Worm (Caenorhabditis elegans) whole organism, L1 larva: ENCODE measurements around the gene nspb-5.

ENCODE experiments used
- C16A3.4 ChIP-seq: fragments of 150-350 bp; optimal IDR thresholded peaks from 2 replicates; lab custom pipeline; 2014; ENCODE audit warnings: missing biosample characterization, missing genetic modification characterization
- Y116A8C.19 ChIP-seq: sonication (generic microtip); optimal IDR thresholded peaks from 2 replicates; lab custom pipeline; 2016; ENCODE audit warnings: missing compliant biosample characterization, missing genetic modification characterization, borderline replicate concordance
- aha-1 ChIP-seq: fragments of 150-350 bp; optimal IDR thresholded peaks from 2 replicates; lab custom pipeline; 2014; ENCODE audit warnings: missing biosample characterization, missing genetic modification characterization
- blmp-1 ChIP-seq: fragments of 150-350 bp; optimal IDR thresholded peaks from 2 replicates; lab custom pipeline; 2014; ENCODE audit warnings: missing biosample characterization, missing genetic modification characterization
- ceh-63 ChIP-seq: fragments of 200-800 bp; sonication (Bioruptor generic); optimal IDR thresholded peaks from 2 replicates; lab custom pipeline; 2018; ENCODE audit warnings: mild to moderate bottlenecking, missing genetic modification characterization, missing compliant biosample characterization
- ceh-88 ChIP-seq: fragments of 200-800 bp; sonication (Bioruptor generic); IDR thresholded peaks from 2 replicates; pipeline ENCODE4 v1.3.6; 2022; ENCODE audit warnings: missing genetic modification characterization, missing compliant biosample characterization
- ces-1 ChIP-seq: fragments of 150-350 bp; optimal IDR thresholded peaks from 2 replicates; lab custom pipeline; 2014; ENCODE audit warnings: missing biosample characterization, missing genetic modification reagents, missing genetic modification characterization
- dpl-1 ChIP-seq, 3 experiments: fragments of 150-350 bp in 2 of 3; sonication (generic microtip) in 1 of 3; optimal IDR thresholded peaks; 2 replicates each; lab custom pipeline; 2014 to 2017; ENCODE audit warnings: missing biosample characterization in 3 of 3, missing genetic modification characterization in 3 of 3, missing genetic modification reagents in 3 of 3
- efl-1 ChIP-seq, 4 experiments: fragments of 150-350 bp; optimal IDR thresholded peaks in 3 of 4; peaks in 1 of 4; 1 replicate in 1 of 4; 2 replicates in 3 of 4; lab custom pipeline; 2014; ENCODE audit warnings: missing biosample characterization in 2 of 4, missing genetic modification characterization in 2 of 4, missing genetic modification reagents in 2 of 4
- egl-13 ChIP-seq: sonication (generic microtip); optimal IDR thresholded peaks from 2 replicates; lab custom pipeline; 2016; ENCODE audit warnings: missing genotype, missing genetic modification reagents, missing genetic modification characterization, missing compliant biosample characterization
- elt-2 ChIP-seq: sonication (generic microtip); optimal IDR thresholded peaks from 2 replicates; lab custom pipeline; 2016; ENCODE audit warnings: missing genetic modification characterization, mild to moderate bottlenecking, inconsistent platforms, missing compliant biosample characterization, missing genetic modification reagents
- elt-3 ChIP-seq, 6 experiments: fragments of 150-350 bp in 1 of 6; sonication (generic microtip); optimal IDR thresholded peaks; 2 replicates each; lab custom pipeline; 2017 to 2018; ENCODE audit warnings: missing biosample characterization in 6 of 6, missing genetic modification characterization in 6 of 6, inconsistent platforms in 1 of 6
- fkh-10 ChIP-seq: sonication (generic microtip); optimal IDR thresholded peaks from 2 replicates; lab custom pipeline; 2017; ENCODE audit warnings: missing biosample characterization, missing genetic modification reagents, missing genetic modification characterization
- hlh-17 ChIP-seq: fragments of 200-800 bp; sonication (Bioruptor generic); optimal IDR thresholded peaks from 2 replicates; lab custom pipeline; 2018; ENCODE audit warnings: missing genetic modification characterization, mild to moderate bottlenecking, missing compliant biosample characterization, moderate library complexity, borderline replicate concordance
- hlh-4 ChIP-seq: sonication (generic microtip); optimal IDR thresholded peaks from 2 replicates; lab custom pipeline; 2016; ENCODE audit warnings: mild to moderate bottlenecking, missing genetic modification characterization, missing compliant biosample characterization
- isw-1 ChIP-seq: fragments of 200-800 bp; sonication (Bioruptor generic); IDR thresholded peaks from 2 replicates; pipeline ENCODE4 v1.3.6; 2022; ENCODE audit warnings: missing genetic modification characterization, missing compliant biosample characterization
- jun-1 ChIP-seq: fragments of 150-350 bp; optimal IDR thresholded peaks from 2 replicates; lab custom pipeline; 2014; ENCODE audit warnings: missing biosample characterization, missing genetic modification reagents, missing genetic modification characterization
- lin-14 ChIP-seq: fragments of 200-800 bp; sonication (Bioruptor generic); optimal IDR thresholded peaks from 2 replicates; lab custom pipeline; 2018; ENCODE audit warnings: mild to moderate bottlenecking, missing genetic modification characterization, moderate library complexity, missing compliant biosample characterization
- lin-35 ChIP-seq, 2 experiments: fragments of 150-350 bp; optimal IDR thresholded peaks; 2 replicates each; lab custom pipeline; 2014; ENCODE audit warnings: missing biosample characterization in 2 of 2, missing genetic modification characterization in 2 of 2, missing genetic modification reagents in 2 of 2
- lsy-2 ChIP-seq, 2 experiments: fragments of 150-350 bp; optimal IDR thresholded peaks; 2 replicates each; lab custom pipeline; 2014; ENCODE audit warnings: missing biosample characterization in 2 of 2, missing genetic modification characterization in 2 of 2
- mep-1 ChIP-seq: fragments of 150-350 bp; optimal IDR thresholded peaks from 2 replicates; lab custom pipeline; 2014; ENCODE audit warnings: missing biosample characterization, missing genetic modification characterization
- nhr-12 ChIP-seq: sonication (generic microtip); optimal IDR thresholded peaks from 2 replicates; lab custom pipeline; 2017; ENCODE audit warnings: missing biosample characterization, missing genetic modification characterization
- nhr-19 ChIP-seq: fragments of 200-800 bp; sonication (Bioruptor generic); conservative IDR thresholded peaks from 2 replicates; pipeline ENCODE4 v1.3.6; 2022; ENCODE audit warnings: missing genetic modification characterization, missing compliant biosample characterization
- nhr-20 ChIP-seq: sonication (generic microtip); optimal IDR thresholded peaks from 2 replicates; lab custom pipeline; 2016; ENCODE audit warnings: mild to moderate bottlenecking, missing genetic modification characterization, missing compliant biosample characterization
- nhr-237 ChIP-seq: fragments of 150-350 bp; optimal IDR thresholded peaks from 2 replicates; lab custom pipeline; 2014; ENCODE audit warnings: missing biosample characterization, missing genetic modification characterization
- nhr-28 ChIP-seq: fragments of 150-350 bp; optimal IDR thresholded peaks from 2 replicates; lab custom pipeline; 2014; ENCODE audit warnings: missing biosample characterization, missing genetic modification characterization
- nhr-71 ChIP-seq: sonication (generic microtip); optimal IDR thresholded peaks from 2 replicates; lab custom pipeline; 2016; ENCODE audit warnings: mild to moderate bottlenecking, missing genetic modification characterization, moderate library complexity, missing compliant biosample characterization
- nhr-85 ChIP-seq: sonication (generic microtip); peaks from one replicate; lab custom pipeline; 2016; ENCODE audit warnings: missing genetic modification characterization, inconsistent platforms, missing compliant biosample characterization
- nhr-90 ChIP-seq: sonication (generic microtip); optimal IDR thresholded peaks from 2 replicates; lab custom pipeline; 2016; ENCODE audit warnings: mild to moderate bottlenecking, missing genetic modification characterization, missing compliant biosample characterization; ENCODE audit not compliant: poor library complexity
- rnt-1 ChIP-seq: sonication (generic microtip); optimal IDR thresholded peaks from 2 replicates; lab custom pipeline; 2016; ENCODE audit warnings: mild to moderate bottlenecking, missing genetic modification characterization, moderate library complexity, missing compliant biosample characterization
- skn-1 ChIP-seq: fragments of 150-350 bp; optimal IDR thresholded peaks from 2 replicates; lab custom pipeline; 2014; ENCODE audit warnings: missing biosample characterization, missing genetic modification characterization
- snu-23 ChIP-seq: sonication (generic microtip); optimal IDR thresholded peaks from 2 replicates; lab custom pipeline; 2016; ENCODE audit warnings: missing genetic modification characterization, missing compliant biosample characterization
- swsn-7 ChIP-seq: sonication (generic microtip); optimal IDR thresholded peaks from 2 replicates; lab custom pipeline; 2016; ENCODE audit warnings: missing genetic modification characterization, missing compliant biosample characterization
- tbx-2 ChIP-seq: sonication (generic microtip); optimal IDR thresholded peaks from 2 replicates; lab custom pipeline; 2016; ENCODE audit warnings: missing genetic modification characterization, missing compliant biosample characterization
- unc-30 ChIP-seq: sonication (generic microtip); optimal IDR thresholded peaks from 2 replicates; lab custom pipeline; 2017; ENCODE audit warnings: missing biosample characterization, missing genetic modification characterization
- xbp-1 ChIP-seq: sonication (generic microtip); optimal IDR thresholded peaks from 2 replicates; lab custom pipeline; 2016; ENCODE audit warnings: missing genetic modification characterization, missing compliant biosample characterization
- zip-4 ChIP-seq: fragments of 200-800 bp; sonication (Bioruptor generic); optimal IDR thresholded peaks from 2 replicates; lab custom pipeline; 2018; ENCODE audit warnings: mild to moderate bottlenecking, missing genetic modification characterization, moderate library complexity, missing compliant biosample characterization
- ztf-4 ChIP-seq: fragments of 150-350 bp; optimal IDR thresholded peaks from 2 replicates; lab custom pipeline; 2014; ENCODE audit warnings: missing biosample characterization, missing genetic modification characterization

The nspb-5 gene

DNA sequence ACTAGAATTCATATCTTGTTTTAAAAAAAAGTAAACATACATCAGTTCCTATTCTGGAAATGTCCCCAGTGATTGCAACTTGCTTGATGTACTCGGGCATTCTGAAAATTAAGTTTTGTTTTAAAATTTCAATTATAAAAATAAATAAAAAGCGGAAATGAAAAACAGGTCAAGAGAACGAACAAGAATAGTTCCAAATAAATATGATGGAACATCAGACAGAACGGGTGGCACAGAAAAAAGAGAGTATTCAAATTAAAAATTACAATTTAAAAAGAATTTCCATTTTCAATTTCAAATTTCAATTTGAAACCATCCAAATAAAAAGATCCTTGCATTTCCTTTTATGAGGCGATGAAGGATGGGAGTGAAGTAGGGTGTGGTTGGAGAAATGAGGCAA is 22.4 kb downstream of the nspb-5 start, which contains the start of gene C01B10.3:
Gene C01B10.3 (minus strand): TSS at position 101 of the 400 bp plus-strand sequence.
- TF ChIP-seq fkh-10 (GFP tag; lab: Kevin White, UChicago) (no peak), ztf-4 (no peak), hlh-17 (GFP tag; lab: Kevin White, UChicago) (no peak), lin-35 (GFP tag; optimal IDR thresholded peaks at IDR 0.05; lab: Kevin White, UChicago) (no peak)

DNA sequence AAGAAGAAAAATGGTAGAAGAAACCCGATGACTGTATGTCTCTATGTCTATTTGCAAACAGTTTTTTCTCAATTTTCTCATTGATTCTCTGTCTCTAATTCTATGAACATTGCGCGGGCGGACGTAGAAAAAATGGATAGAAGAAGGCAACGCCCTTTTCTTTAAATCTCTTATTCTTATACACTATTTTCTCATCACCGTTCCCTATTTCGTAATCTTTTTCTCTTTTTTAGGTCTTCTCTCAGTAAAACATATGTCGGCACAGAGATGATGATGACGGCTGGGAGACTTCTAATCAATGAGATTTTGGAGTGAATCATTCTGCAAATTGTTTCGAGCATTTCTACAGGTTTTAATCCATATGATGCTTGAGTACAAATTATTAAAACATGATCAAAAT is 23.3 kb downstream of the nspb-5 start:
- TF ChIP-seq zip-4 (GFP tag; lab: Kevin White, UChicago) (peak; percentile 85), egl-13 (tag; lab: Kevin White, UChicago) (no peak), ceh-63 (no peak), mep-1 (tag; lab: Kevin White, UChicago) (peak; percentile 42), unc-30 (tag; lab: Kevin White, UChicago) (no peak), nhr-237 (tag; lab: Kevin White, UChicago) (peak; percentile 17), snu-23 (GFP tag; lab: Kevin White, UChicago) (peak; percentile 43), tbx-2 (tag; lab: Kevin White, UChicago) (peak; percentile 15), skn-1 (tag; lab: Kevin White, UChicago) (peak; percentile 77), lsy-2 (tag; optimal IDR thresholded peaks at IDR 0.05; lab: Kevin White, UChicago) (peak in 1 of 2 experiments; percentile 43), nhr-28 (no peak), lin-14 (GFP tag; lab: Kevin White, UChicago) (peak; percentile 94), nhr-71 (peak; percentile 40), elt-3 (tag; optimal IDR thresholded peaks at IDR 0.05; lab: Kevin White, UChicago) (peak in 2 of 6 experiments; percentile 43 to 68), nhr-85 (tag; lab: Kevin White, UChicago) (peak; percentile 71), lin-35 (GFP tag; optimal IDR thresholded peaks at IDR 0.05; lab: Kevin White, UChicago) (peak in 1 of 2 experiments; percentile 47), nhr-20 (tag; lab: Kevin White, UChicago) (peak; percentile 33), ces-1 (no peak), nhr-12 (tag; lab: Kevin White, UChicago) (no peak), swsn-7 (no peak), blmp-1 (peak; percentile 46), dpl-1 (GFP tag; optimal IDR thresholded peaks at IDR 0.05; lab: Kevin White, UChicago) (peak; percentile 15 to 30 (median 23)), ceh-88 (GFP tag; lab: Robert Waterston, UW) (no peak), nhr-90 (tag; lab: Kevin White, UChicago) (peak; percentile 35), efl-1 (optimal IDR thresholded peaks at IDR 0.05; lab: Kevin White, UChicago) (peak; percentile 13 to 17), efl-1 (GFP tag; optimal IDR thresholded peaks at IDR 0.05 in 1 of 2; lab: Kevin White, UChicago) (peak; percentile 20 to 91)

DNA sequence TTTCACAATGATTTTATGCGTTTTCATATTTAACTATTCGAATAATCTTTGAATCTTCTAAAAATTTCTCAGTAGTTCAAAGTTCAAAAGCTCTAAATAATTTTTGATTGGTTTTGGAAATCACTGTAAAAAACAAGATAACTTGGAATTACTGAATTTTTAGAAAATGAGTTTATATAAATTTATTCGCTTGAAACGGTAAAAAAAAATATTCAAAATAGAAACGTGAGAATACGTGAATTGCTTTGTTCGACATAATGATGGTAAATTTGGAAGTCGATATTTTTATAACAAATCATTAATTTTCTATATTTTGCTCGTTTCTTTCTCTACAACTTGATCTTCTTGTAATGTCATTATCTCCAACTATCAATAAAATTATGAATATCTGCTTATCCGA is 24.6 kb downstream of the nspb-5 start, which contains the start of gene C01B10.44:
Gene C01B10.44 (plus strand): TSS at position 301 of the 400 bp plus-strand sequence.
- no peak for TF ChIP-seq Y116A8C.19 (tag; lab: Kevin White, UChicago)
- TF ChIP-seq C16A3.4 (tag; lab: Kevin White, UChicago) = no peak
- no peak for TF ChIP-seq hlh-4 (tag; lab: Kevin White, UChicago)
- TF ChIP-seq rnt-1 (tag; lab: Kevin White, UChicago) = no peak
- no peak for TF ChIP-seq aha-1 (tag; lab: Kevin White, UChicago)
- TF ChIP-seq xbp-1 (tag; lab: Kevin White, UChicago) = no peak
- TF ChIP-seq efl-1 (optimal IDR thresholded peaks at IDR 0.05; lab: Kevin White, UChicago) = no peak
- TF ChIP-seq efl-1 (GFP tag; optimal IDR thresholded peaks at IDR 0.05 in 1 of 2; lab: Kevin White, UChicago) = no peak
- TF ChIP-seq ceh-88 (GFP tag; lab: Robert Waterston, UW) = no peak
- TF ChIP-seq jun-1 (tag; lab: Kevin White, UChicago) = no peak
- no peak for TF ChIP-seq nhr-19
- no peak for TF ChIP-seq nhr-71

DNA sequence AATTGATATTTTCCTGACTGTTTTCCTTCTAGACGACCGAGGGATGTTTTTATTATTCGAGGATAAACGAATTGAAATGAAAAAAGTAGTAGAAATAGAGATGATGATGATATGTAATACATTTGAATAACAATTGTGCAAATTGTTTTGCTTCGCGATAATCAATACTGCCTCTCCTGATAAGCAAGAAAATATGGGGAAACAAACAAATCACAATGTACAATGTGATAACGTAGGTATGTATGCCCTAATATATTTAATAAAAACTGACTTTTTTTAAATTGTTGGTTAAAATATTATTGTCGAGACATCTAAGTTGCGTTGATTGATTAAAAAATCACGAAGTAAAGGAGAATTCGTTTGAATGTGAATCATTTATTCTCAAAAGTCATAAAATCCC is 29.0 kb downstream of the nspb-5 start, which contains the start of gene cest-5.2:
Gene cest-5.2 (minus strand): TSS at position 128 of the 400 bp plus-strand sequence.
- no peak for TF ChIP-seq isw-1
- no peak for TF ChIP-seq egl-13 (tag; lab: Kevin White, UChicago)
- peak; percentile 9 for TF ChIP-seq nhr-90 (tag; lab: Kevin White, UChicago)
- peak; percentile 51 for TF ChIP-seq elt-2
- TF ChIP-seq lsy-2 (tag; optimal IDR thresholded peaks at IDR 0.05; lab: Kevin White, UChicago) = no peak
